Worm (Caenorhabditis elegans) whole organism, L1 larva: ENCODE data around the gene M03D4.4.

ENCODE experiments used
- aly-2 ChIP-seq: fragments of 150-350 bp; optimal IDR thresholded peaks from 2 replicates; lab custom pipeline; 2014; ENCODE audit warnings: missing biosample characterization, missing genetic modification characterization
- ces-1 ChIP-seq: fragments of 150-350 bp; optimal IDR thresholded peaks from 2 replicates; lab custom pipeline; 2014; ENCODE audit warnings: missing biosample characterization, missing genetic modification reagents, missing genetic modification characterization
- egl-13 ChIP-seq: sonication (generic microtip); optimal IDR thresholded peaks from 2 replicates; lab custom pipeline; 2016; ENCODE audit warnings: missing genotype, missing genetic modification reagents, missing genetic modification characterization, missing compliant biosample characterization
- egl-27 ChIP-seq, 2 experiments: fragments of 150-350 bp in 1 of 2; sonication (generic microtip); optimal IDR thresholded peaks; 3 replicates each; lab custom pipeline; 2017 to 2018; ENCODE audit warnings: missing biosample characterization in 2 of 2, missing genetic modification characterization in 2 of 2, missing genetic modification reagents in 2 of 2
- nhr-28 ChIP-seq: fragments of 150-350 bp; optimal IDR thresholded peaks from 2 replicates; lab custom pipeline; 2014; ENCODE audit warnings: missing biosample characterization, missing genetic modification characterization
- zip-4 ChIP-seq: fragments of 200-800 bp; sonication (Bioruptor generic); optimal IDR thresholded peaks from 2 replicates; lab custom pipeline; 2018; ENCODE audit warnings: mild to moderate bottlenecking, missing genetic modification characterization, moderate library complexity, missing compliant biosample characterization

DNA sequence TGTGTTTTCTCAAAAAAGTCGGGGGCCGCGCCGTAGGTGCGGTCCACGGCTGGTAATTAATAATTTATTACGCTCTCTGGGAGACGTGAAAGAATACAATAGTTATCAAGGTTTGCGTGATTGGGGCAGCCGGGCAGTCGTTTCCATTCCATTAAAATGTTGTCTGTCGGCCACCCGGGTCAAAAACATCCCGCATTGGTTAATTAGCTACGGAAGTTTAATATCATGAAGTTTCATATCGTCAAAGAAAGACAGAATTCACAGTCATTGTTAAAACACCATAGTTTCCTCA lies 32.8 kb downstream of the M03D4.4 start:
- no peak for TF ChIP-seq nhr-28 (tag; lab: Kevin White, UChicago)
- no peak for TF ChIP-seq egl-13 (tag; lab: Kevin White, UChicago)
- TF ChIP-seq aly-2 (tag; lab: Kevin White, UChicago), result no peak
- TF ChIP-seq zip-4 (GFP tag; lab: Kevin White, UChicago), result no peak
- no peak for TF ChIP-seq egl-27 (tag; optimal IDR thresholded peaks at IDR 0.05; lab: Kevin White, UChicago)
- TF ChIP-seq ces-1 (GFP tag; lab: Kevin White, UChicago), result no peak
